Fruit fly (Drosophila melanogaster): ENCODE results near the gene Tgs1.

Tgs1 gene

DNA sequence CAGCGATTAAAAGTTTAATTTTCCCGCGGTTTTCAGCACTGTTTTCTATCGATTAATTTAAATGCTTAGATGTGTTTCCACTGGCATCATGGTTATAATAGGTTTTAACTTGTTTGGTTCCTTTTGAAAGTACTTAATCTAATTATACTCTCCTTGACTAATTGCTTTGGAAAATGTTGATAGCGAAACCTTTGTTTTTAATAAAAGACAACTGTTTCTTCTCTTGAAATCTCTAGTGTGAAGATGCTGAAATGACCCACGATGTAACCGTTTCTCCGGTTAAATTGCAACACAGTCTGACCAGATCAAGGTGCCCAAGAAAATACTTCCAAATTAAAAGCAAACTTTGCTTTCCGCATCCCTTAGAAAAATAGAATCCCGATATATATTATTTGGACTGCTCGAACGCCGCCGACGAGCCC lies 43.6 kb downstream of the Tgs1 start, which contains the start of gene Dlc90F:
Gene Dlc90F, plus strand, starts transcription at position 330 of the 422 bp plus-strand sequence.
- TF ChIP-seq CG8159 (tag; optimal IDR thresholded peaks at IDR 0.05) (no peak), gl (tag; optimal IDR thresholded peaks at IDR 0.05) (no peak), CG4496 (GFP tag; IDR thresholded peaks at IDR 0.05) (peak; percentile 76; the same call in 1 of the 3 replicates), Snoo (tag; optimal IDR thresholded peaks at IDR 0.05) (peak; percentile 20), Pif1B (GFP tag; optimal IDR thresholded peaks at IDR 0.05) (no peak), CG15710 (tag; optimal IDR thresholded peaks at IDR 0.05) (peak; percentile 68), D1 (tag; optimal IDR thresholded peaks at IDR 0.05) (no peak), fd96Ca (GFP tag; IDR thresholded peaks at IDR 0.05) (peak; percentile 59), CG34367 (tag; optimal IDR thresholded peaks at IDR 0.05) (peak; percentile 51), CG12605 (GFP tag; IDR thresholded peaks at IDR 0.05) (0 out of 2 replicates have a peak, but pooled peaks have one; percentile 42), CG8301 (tag; optimal IDR thresholded peaks at IDR 0.05) (peak; percentile 29), CG10348 (GFP tag; IDR thresholded peaks at IDR 0.05) (no peak), CG17806 (tag; optimal IDR thresholded peaks at IDR 0.05) (peak; percentile 58), CG13204 (GFP tag; optimal IDR thresholded peaks at IDR 0.05) (no peak), EcR (GFP tag; optimal IDR thresholded peaks at IDR 0.05) (no peak), Pif1A (GFP tag; optimal IDR thresholded peaks at IDR 0.05) (no peak), Ets98B (GFP tag; IDR thresholded peaks at IDR 0.05) (peak; percentile 62), CG14655 (GFP tag; optimal IDR thresholded peaks at IDR 0.05) (no peak), rn (GFP tag; IDR thresholded peaks at IDR 0.05) (0 out of 2 replicates have a peak, but pooled peaks have one; percentile 8), CG9948 (tag; optimal IDR thresholded peaks at IDR 0.05) (peak; percentile 43), CG32121 (GFP tag; IDR thresholded peaks at IDR 0.05) (no peak)

- TF ChIP-seq CG10348 (GFP tag; IDR thresholded peaks at IDR 0.05) (no peak), CG4496 (GFP tag; IDR thresholded peaks at IDR 0.05) (no peak), Pif1B (GFP tag; optimal IDR thresholded peaks at IDR 0.05) (no peak), CG13204 (GFP tag; optimal IDR thresholded peaks at IDR 0.05) (no peak), CG15710 (tag; optimal IDR thresholded peaks at IDR 0.05) (no peak), D1 (tag; optimal IDR thresholded peaks at IDR 0.05) (peak; percentile 76), CG32121 (GFP tag; IDR thresholded peaks at IDR 0.05) (no peak), Pif1A (GFP tag; optimal IDR thresholded peaks at IDR 0.05) (no peak)
Observed at dm6 chr3R:18301569-18301968, 46.2 kb downstream of the Tgs1 start, which contains the start of gene Polr1E. TSS of gene Polr1E (minus strand) at chr3R:18301728.

- TF ChIP-seq CG9948 (tag; optimal IDR thresholded peaks at IDR 0.05): no peak
- TF ChIP-seq CG34367 (tag; optimal IDR thresholded peaks at IDR 0.05): no peak
- no peak for TF ChIP-seq CG32121 (GFP tag; IDR thresholded peaks at IDR 0.05)
- no peak for TF ChIP-seq D1 (tag; optimal IDR thresholded peaks at IDR 0.05)
- no peak for TF ChIP-seq rn (GFP tag; IDR thresholded peaks at IDR 0.05)
- TF ChIP-seq gl (tag; optimal IDR thresholded peaks at IDR 0.05): no peak
- no peak for TF ChIP-seq CG10348 (GFP tag; IDR thresholded peaks at IDR 0.05)
- no peak for TF ChIP-seq EcR (GFP tag; optimal IDR thresholded peaks at IDR 0.05)
- TF ChIP-seq CG15710 (tag; optimal IDR thresholded peaks at IDR 0.05): no peak
- TF ChIP-seq CG14655 (GFP tag; optimal IDR thresholded peaks at IDR 0.05): no peak
- TF ChIP-seq CG12605 (GFP tag; IDR thresholded peaks at IDR 0.05): no peak
- TF ChIP-seq CG13204 (GFP tag; optimal IDR thresholded peaks at IDR 0.05): no peak
- TF ChIP-seq Snoo (tag; optimal IDR thresholded peaks at IDR 0.05): no peak
- no peak for TF ChIP-seq Pif1A (GFP tag; optimal IDR thresholded peaks at IDR 0.05)
- no peak for TF ChIP-seq CG4496 (GFP tag; IDR thresholded peaks at IDR 0.05)
- TF ChIP-seq CG8159 (tag; optimal IDR thresholded peaks at IDR 0.05): no peak
- no peak for TF ChIP-seq Ets98B (GFP tag; IDR thresholded peaks at IDR 0.05)
- no peak for TF ChIP-seq Pif1B (GFP tag; optimal IDR thresholded peaks at IDR 0.05)
Observed at dm6 chr3R:18302749-18303148, 47.4 kb downstream of the Tgs1 start, which contains the start of gene CG7126. TSS of gene CG7126 (minus strand) at chr3R:18302849.

All from whole organism, pupa.